Fruit fly (Drosophila melanogaster): Measurements from ENCODE around the gene Gr64e.

The Gr64e gene

dm6 chr3L:4071561-4072049 is 39.7 kb downstream of the Gr64e start, which contains the start of gene wit (continued):
- TF ChIP-seq vfl (GFP tag; optimal IDR thresholded peaks at IDR 0.05) (no peak), H15 (GFP tag; IDR thresholded peaks at IDR 0.05) (no peak), Kr (GFP tag; optimal IDR thresholded peaks at IDR 0.05) (no peak), Dref (GFP tag; IDR thresholded peaks at IDR 0.05) (no peak), CG10321 (GFP tag; IDR thresholded peaks at IDR 0.05) (no peak), onecut (GFP tag; IDR thresholded peaks at IDR 0.05) (no peak), chif (GFP tag; optimal IDR thresholded peaks at IDR 0.05) (no peak), CG17829 (tag; optimal IDR thresholded peaks at IDR 0.05) (no peak), slbo (GFP tag; IDR thresholded peaks at IDR 0.05) (0 out of 2 replicates have a peak, but pooled peaks have one; percentile 36), z (GFP tag; IDR thresholded peaks at IDR 0.05) (peak; percentile 93), vnd (GFP tag; IDR thresholded peaks at IDR 0.05; ENCODE audit: partially characterized antibody) (no peak), CG3065 (GFP tag; optimal IDR thresholded peaks at IDR 0.05) (no peak), CG9876 (GFP tag; optimal IDR thresholded peaks at IDR 0.05) (no peak), CG14014 (GFP tag; IDR thresholded peaks at IDR 0.05) (0 out of 2 replicates have a peak, but pooled peaks have one; percentile 13), CG6689 (GFP tag; IDR thresholded peaks at IDR 0.05) (no peak), trh (GFP tag; optimal IDR thresholded peaks at IDR 0.05) (no peak), CG11456 (GFP tag; IDR thresholded peaks at IDR 0.05) (no peak), Nf-YB (GFP tag; optimal IDR thresholded peaks at IDR 0.05) (peak; percentile 41), mld (GFP tag; IDR thresholded peaks at IDR 0.05; ENCODE audit: partially characterized antibody) (no peak), Six4 (GFP tag; optimal IDR thresholded peaks at IDR 0.05) (no peak), MBD-R2 (GFP tag; IDR thresholded peaks at IDR 0.05) (no peak), CG9817 (tag; optimal IDR thresholded peaks at IDR 0.05) (no peak), D (optimal IDR thresholded peaks at IDR 0.05) (no peak), D (GFP tag; optimal IDR thresholded peaks at IDR 0.05) (no peak), Dek (tag; optimal IDR thresholded peaks at IDR 0.05) (no peak), CG2202 (tag; optimal IDR thresholded peaks at IDR 0.05) (no peak), gcm2 (GFP tag; optimal IDR thresholded peaks at IDR 0.05) (no peak), CG1602 (GFP tag; optimal IDR thresholded peaks at IDR 0.05) (no peak), ro (GFP tag; IDR thresholded peaks at IDR 0.05) (no peak), MTF-1 (GFP tag; optimal IDR thresholded peaks at IDR 0.05; ENCODE audit: borderline replicate concordance) (no peak), CG33557 (GFP tag; optimal IDR thresholded peaks at IDR 0.05) (no peak), CG7786 (GFP tag; optimal IDR thresholded peaks at IDR 0.05) (peak; percentile 31), Bteb2 (GFP tag; optimal IDR thresholded peaks at IDR 0.05) (no peak), tna (GFP tag; IDR thresholded peaks at IDR 0.05; ENCODE audit: partially characterized antibody) (no peak), CG6765 (GFP tag; optimal IDR thresholded peaks at IDR 0.05) (peak; percentile 59), Hmr (GFP tag; optimal IDR thresholded peaks at IDR 0.05) (peak; percentile 50), CG17612 (GFP tag; IDR thresholded peaks at IDR 0.05) (no peak), cg (GFP tag; optimal IDR thresholded peaks at IDR 0.05) (no peak), Spps (tag; optimal IDR thresholded peaks at IDR 0.05) (no peak), Myb (GFP tag; optimal IDR thresholded peaks at IDR 0.05) (no peak), Dad (GFP tag; optimal IDR thresholded peaks at IDR 0.05) (no peak), CG1529 (GFP tag; optimal IDR thresholded peaks at IDR 0.05) (no peak), Stat92E (GFP tag; optimal IDR thresholded peaks at IDR 0.05) (no peak), CG11504 (tag; optimal IDR thresholded peaks at IDR 0.05) (no peak), sug (tag; optimal IDR thresholded peaks at IDR 0.05) (peak; percentile 22), CG6254 (GFP tag; optimal IDR thresholded peaks at IDR 0.05) (no peak), CG3838 (GFP tag; optimal IDR thresholded peaks at IDR 0.05) (no peak), CG5953 (GFP tag; IDR thresholded peaks at IDR 0.05) (no peak), zen (tag; optimal IDR thresholded peaks at IDR 0.05) (no peak), Atf-2 (GFP tag; optimal IDR thresholded peaks at IDR 0.05) (no peak)

Data from whole organism, embryonic.